Worm (Caenorhabditis elegans) whole organism, L1 larva: ENCODE results near the gene K09A9.6.

Source experiments
- ceh-82 ChIP-seq, 3 experiments: fragments of 150-350 bp in 1 of 3; sonication (generic microtip) in 2 of 3; optimal IDR thresholded peaks; 2 replicates each; lab custom pipeline; 2014 to 2017; ENCODE audit warnings: missing biosample characterization in 3 of 3, missing genetic modification characterization in 3 of 3
- fos-1 ChIP-seq: fragments of 150-350 bp; optimal IDR thresholded peaks from 2 replicates; lab custom pipeline; 2014; ENCODE audit warnings: missing biosample characterization, missing genetic modification characterization
- lin-15B ChIP-seq: fragments of 150-350 bp; sonication (generic microtip); optimal IDR thresholded peaks from 3 replicates; lab custom pipeline; 2014; ENCODE audit warnings: missing biosample characterization, missing genetic modification characterization
- lin-39 ChIP-seq: fragments of 150-350 bp; optimal IDR thresholded peaks from 2 replicates; lab custom pipeline; 2014; ENCODE audit warnings: missing biosample characterization, missing genetic modification reagents, missing genetic modification characterization
- pqm-1 ChIP-seq: sonication (generic microtip); optimal IDR thresholded peaks from 3 replicates; lab custom pipeline; 2017; ENCODE audit warnings: missing biosample characterization, missing genetic modification characterization
- sptf-1 ChIP-seq: fragments of 150-350 bp; optimal IDR thresholded peaks from 2 replicates; lab custom pipeline; 2014; ENCODE audit warnings: missing biosample characterization, missing genetic modification characterization
- unc-62 ChIP-seq: fragments of 150-350 bp; optimal IDR thresholded peaks from 2 replicates; lab custom pipeline; 2014; ENCODE audit warnings: missing biosample characterization, missing genetic modification reagents, missing genetic modification characterization
- ztf-11 ChIP-seq, 2 experiments: sonication (generic microtip); optimal IDR thresholded peaks; 2 replicates each; lab custom pipeline; 2016 to 2017; ENCODE audit warnings: missing genetic modification characterization in 2 of 2, missing biosample characterization in 1 of 2, missing compliant biosample characterization in 1 of 2

ce11 chrX:15599925-15600324 lies 22.9 kb downstream of the K09A9.6 start:
- TF ChIP-seq lin-15B (tag; lab: Kevin White, UChicago) (no peak), lin-39 (tag; lab: Kevin White, UChicago) (peak; percentile 98), ztf-11 (tag; optimal IDR thresholded peaks at IDR 0.05; lab: Kevin White, UChicago) (no peak), unc-62 (GFP tag; lab: Kevin White, UChicago) (peak; percentile 43), pqm-1 (tag; lab: Kevin White, UChicago) (no peak), ceh-82 (tag; optimal IDR thresholded peaks at IDR 0.05; lab: Kevin White, UChicago) (no peak), fos-1 (tag; lab: Kevin White, UChicago) (no peak), sptf-1 (tag; lab: Kevin White, UChicago) (no peak)
